Fruit fly (Drosophila melanogaster) whole organism, embryonic: ENCODE measurements around the gene east.

Source experiments
- ATbp ChIP-seq: fragments of 200-800 bp; sonication (Bioruptor generic); optimal IDR thresholded peaks from 2 replicates; lab custom pipeline; 2017; ENCODE audit warnings: missing biosample characterization, mild to moderate bottlenecking, missing genetic modification characterization, missing genetic modification reagents
- Atf-2 ChIP-seq: fragments of 200-800 bp; sonication (Bioruptor generic); optimal IDR thresholded peaks from 2 replicates; lab custom pipeline; 2016; ENCODE audit warnings: missing biosample characterization, missing genetic modification characterization
- Bteb2 ChIP-seq: fragments of 200-800 bp; sonication (Bioruptor generic); optimal IDR thresholded peaks from 2 replicates; lab custom pipeline; 2016; ENCODE audit warnings: missing biosample characterization, missing genetic modification characterization
- CG1024 ChIP-seq: fragments of 200-800 bp; sonication (Bioruptor generic); IDR thresholded peaks from 2 replicates; pipeline ENCODE4 v1.3.6; 2022; ENCODE audit warnings: missing biosample characterization, missing genetic modification characterization
- CG10462 ChIP-seq: fragments of 200-800 bp; sonication (Bioruptor generic); optimal IDR thresholded peaks from 2 replicates; lab custom pipeline; 2016; ENCODE audit warnings: missing biosample characterization, missing genetic modification characterization
- CG11247 ChIP-seq: fragments of 200-800 bp; sonication (Bioruptor generic); IDR thresholded peaks from 2 replicates; pipeline ENCODE4 v1.3.6; 2022; ENCODE audit warnings: missing biosample characterization, missing genetic modification characterization
- CG11504 ChIP-seq: fragments of 200-800 bp; sonication (Bioruptor generic); optimal IDR thresholded peaks from 3 replicates; lab custom pipeline; 2019; ENCODE audit warnings: missing biosample characterization, mild to moderate bottlenecking, missing genetic modification characterization, moderate library complexity
- CG15269 ChIP-seq: fragments of 200-800 bp; sonication (Bioruptor generic); optimal IDR thresholded peaks from 2 replicates; lab custom pipeline; 2018; ENCODE audit warnings: missing biosample characterization, mild to moderate bottlenecking, missing genetic modification characterization, moderate library complexity
- CG1529 ChIP-seq: fragments of 200-800 bp; sonication (Bioruptor generic); optimal IDR thresholded peaks from 3 replicates; lab custom pipeline; 2018; ENCODE audit warnings: missing biosample characterization, missing genetic modification characterization
- CG15479 ChIP-seq: fragments of 200-800 bp; sonication (Bioruptor generic); optimal IDR thresholded peaks from 3 replicates; lab custom pipeline; 2019; ENCODE audit warnings: missing biosample characterization, mild to moderate bottlenecking, missing genetic modification characterization, moderate library complexity
- CG1602 ChIP-seq: fragments of 200-800 bp; sonication (Bioruptor generic); optimal IDR thresholded peaks from 3 replicates; lab custom pipeline; 2016; ENCODE audit warnings: missing biosample characterization, missing genetic modification characterization
- CG17802 ChIP-seq: fragments of 200-800 bp; sonication (Bioruptor generic); optimal IDR thresholded peaks from 2 replicates; lab custom pipeline; 2018; ENCODE audit warnings: missing biosample characterization, mild to moderate bottlenecking, missing genetic modification characterization, moderate library complexity
- CG3065 ChIP-seq: fragments of 200-800 bp; sonication (Bioruptor generic); optimal IDR thresholded peaks from 2 replicates; lab custom pipeline; 2016; ENCODE audit warnings: missing biosample characterization, missing genetic modification characterization
- CG33213 ChIP-seq: fragments of 200-800 bp; sonication (Bioruptor generic); optimal IDR thresholded peaks from 3 replicates; lab custom pipeline; 2016; ENCODE audit warnings: missing biosample characterization, missing genetic modification characterization
- CG3407 ChIP-seq: fragments of 200-800 bp; sonication (Bioruptor generic); optimal IDR thresholded peaks from 2 replicates; lab custom pipeline; 2018; ENCODE audit warnings: missing biosample characterization, mild to moderate bottlenecking, missing genetic modification characterization
- CG42726 ChIP-seq: fragments of 200-800 bp; sonication (Bioruptor generic); IDR thresholded peaks from 2 replicates; pipeline ENCODE4 v1.3.6; 2022; ENCODE audit warnings: missing biosample characterization, missing genetic modification characterization; ENCODE audit not compliant: partially characterized antibody
- CG4328 ChIP-seq: fragments of 200-800 bp; sonication (Bioruptor generic); optimal IDR thresholded peaks from 3 replicates; lab custom pipeline; 2017; ENCODE audit warnings: missing biosample characterization, missing genetic modification reagents, missing genetic modification characterization
- CG6254 ChIP-seq: fragments of 200-800 bp; sonication (Bioruptor generic); optimal IDR thresholded peaks from 3 replicates; lab custom pipeline; 2017; ENCODE audit warnings: mild to moderate bottlenecking, missing biosample characterization, missing genetic modification reagents, missing genetic modification characterization
- CG6791 ChIP-seq: fragments of 200-800 bp; sonication (Bioruptor generic); IDR thresholded peaks from 3 replicates; pipeline ENCODE4 v1.3.6; 2022; ENCODE audit warnings: missing biosample characterization, missing genetic modification characterization; ENCODE audit not compliant: partially characterized antibody
- CG7372 ChIP-seq: fragments of 200-800 bp; sonication (Bioruptor generic); IDR thresholded peaks from 2 replicates; pipeline ENCODE4 v1.3.6; 2022; ENCODE audit warnings: missing biosample characterization, missing genetic modification characterization
- CTCF ChIP-seq: fragments of 200-800 bp; sonication (Bioruptor generic); optimal IDR thresholded peaks from 2 replicates; lab custom pipeline; 2017; ENCODE audit warnings: missing biosample characterization, mild to moderate bottlenecking, missing genetic modification characterization, moderate library complexity
- Dp ChIP-seq: fragments of 200-800 bp; sonication (Bioruptor generic); optimal IDR thresholded peaks from 2 replicates; lab custom pipeline; 2018; ENCODE audit warnings: missing biosample characterization, mild to moderate bottlenecking, missing genetic modification characterization, moderate library complexity
- Drgx ChIP-seq: fragments of 200-800 bp; sonication (Bioruptor generic); IDR thresholded peaks from 2 replicates; pipeline ENCODE4 v1.3.6; 2022; ENCODE audit warnings: missing biosample characterization, missing genetic modification characterization
- H2.0 ChIP-seq: fragments of 200-800 bp; sonication (Bioruptor generic); IDR thresholded peaks from 2 replicates; pipeline ENCODE4 v1.3.6; 2022; ENCODE audit warnings: missing biosample characterization, missing genetic modification characterization
- Hr51 ChIP-seq, 2 experiments: fragments of 200-800 bp; sonication (Bioruptor generic); optimal IDR thresholded peaks; 2 replicates in 1 of 2; 3 replicates in 1 of 2; lab custom pipeline; 2016 to 2018; ENCODE audit warnings: missing biosample characterization in 2 of 2, missing genetic modification characterization in 2 of 2, mild to moderate bottlenecking in 1 of 2, moderate library complexity in 1 of 2
- Hr78 ChIP-seq, 2 experiments: fragments of 200-800 bp in 1 of 2; fragments of >200 bp in 1 of 2; sonication (Bioruptor generic) in 1 of 2; optimal IDR thresholded peaks; 2 replicates each; lab custom pipeline; 2017 to 2019; ENCODE audit warnings: missing biosample characterization in 2 of 2, missing genetic modification characterization in 2 of 2, mild to moderate bottlenecking in 1 of 2, moderate library complexity in 1 of 2
- Kr ChIP-seq: fragments of 200-800 bp; sonication (Bioruptor generic); optimal IDR thresholded peaks from 2 replicates; lab custom pipeline; 2017; ENCODE audit warnings: missing biosample characterization, mild to moderate bottlenecking, missing genetic modification characterization
- Lhr ChIP-seq: fragments of 200-800 bp; sonication (Bioruptor generic); optimal IDR thresholded peaks from 3 replicates; lab custom pipeline; 2017; ENCODE audit warnings: mild to moderate bottlenecking, missing biosample characterization, missing genetic modification reagents, missing genetic modification characterization
- MESR4 ChIP-seq: fragments of 200-800 bp; sonication (Bioruptor generic); optimal IDR thresholded peaks from 2 replicates; lab custom pipeline; 2018; ENCODE audit warnings: missing biosample characterization, mild to moderate bottlenecking, missing genetic modification characterization, moderate library complexity
- Myb ChIP-seq: fragments of 200-800 bp; sonication (Bioruptor generic); optimal IDR thresholded peaks from 2 replicates; lab custom pipeline; 2016; ENCODE audit warnings: missing biosample characterization, missing genetic modification characterization
- NC2α ChIP-seq: fragments of 200-800 bp; sonication (Bioruptor generic); optimal IDR thresholded peaks from 2 replicates; lab custom pipeline; 2016; ENCODE audit warnings: missing biosample characterization, missing genetic modification characterization
- Nf-YC ChIP-seq: fragments of 200-800 bp; optimal IDR thresholded peaks from 3 replicates; lab custom pipeline; 2019; ENCODE audit warnings: missing biosample characterization, mild to moderate bottlenecking, missing genetic modification characterization, moderate library complexity
- PHDP ChIP-seq: fragments of 200-800 bp; sonication (Bioruptor generic); optimal IDR thresholded peaks from 3 replicates; lab custom pipeline; 2018; ENCODE audit warnings: missing biosample characterization, mild to moderate bottlenecking, missing genetic modification characterization, moderate library complexity
- ase ChIP-seq: fragments of 200-800 bp; sonication (Bioruptor generic); IDR thresholded peaks from 3 replicates; pipeline ENCODE4 v1.3.6; 2022; ENCODE audit warnings: missing biosample characterization, missing genetic modification characterization
- cas ChIP-seq: fragments of 200-800 bp; sonication (Bioruptor generic); IDR thresholded peaks from 2 replicates; pipeline ENCODE4 v1.3.6; 2022; ENCODE audit warnings: missing biosample characterization, missing genetic modification characterization
- chif ChIP-seq, 2 experiments: fragments of 200-800 bp; sonication (Bioruptor generic); optimal IDR thresholded peaks; 3 replicates each; lab custom pipeline; 2016; ENCODE audit warnings: missing biosample characterization in 2 of 2, missing genetic modification characterization in 2 of 2
- cwo ChIP-seq: fragments of 200-800 bp; sonication (Bioruptor generic); optimal IDR thresholded peaks from 3 replicates; lab custom pipeline; 2017; ENCODE audit warnings: missing biosample characterization, missing genetic modification characterization, mild to moderate bottlenecking, moderate library complexity, missing genetic modification reagents
- danr ChIP-seq: fragments of 200-800 bp; sonication (Bioruptor generic); IDR thresholded peaks from 2 replicates; pipeline ENCODE4 v1.3.6; 2022; ENCODE audit warnings: missing biosample characterization, missing genetic modification characterization
- gem ChIP-seq: fragments of 200-800 bp; sonication (Bioruptor generic); optimal IDR thresholded peaks from 2 replicates; lab custom pipeline; 2019; ENCODE audit warnings: missing biosample characterization, mild to moderate bottlenecking, missing genetic modification characterization, moderate library complexity
- h ChIP-seq: fragments of >200 bp; optimal IDR thresholded peaks from 2 replicates; lab custom pipeline; 2017
- jumu ChIP-seq: fragments of 200-800 bp; sonication (Bioruptor generic); optimal IDR thresholded peaks from 3 replicates; lab custom pipeline; 2016; ENCODE audit warnings: missing biosample characterization, missing genetic modification characterization
- lmd ChIP-seq: fragments of 200-800 bp; sonication (Bioruptor generic); IDR thresholded peaks from 2 replicates; pipeline ENCODE4 v1.3.6; 2022; ENCODE audit warnings: missing biosample characterization, missing genetic modification characterization
- mld ChIP-seq: fragments of 200-800 bp; sonication (Bioruptor generic); IDR thresholded peaks from 3 replicates; pipeline ENCODE4 v1.3.6; 2022; ENCODE audit warnings: missing biosample characterization, missing genetic modification characterization; ENCODE audit not compliant: partially characterized antibody
- nom ChIP-seq: fragments of 200-800 bp; sonication (Bioruptor generic); optimal IDR thresholded peaks from 2 replicates; lab custom pipeline; 2017; ENCODE audit warnings: missing biosample characterization, missing genetic modification characterization, mild to moderate bottlenecking, moderate library complexity, missing genetic modification reagents
- odd ChIP-seq: fragments of 200-800 bp; sonication (Bioruptor generic); optimal IDR thresholded peaks from 2 replicates; lab custom pipeline; 2017; ENCODE audit warnings: missing biosample characterization, mild to moderate bottlenecking, missing genetic modification characterization
- onecut ChIP-seq: fragments of 200-800 bp; sonication (Bioruptor generic); IDR thresholded peaks from 2 replicates; pipeline ENCODE4 v1.3.6; 2022; ENCODE audit warnings: missing biosample characterization, missing genetic modification characterization
- otp ChIP-seq: fragments of 200-800 bp; sonication (Bioruptor generic); IDR thresholded peaks from 3 replicates; pipeline ENCODE4, ENCODE4 v1.3.6; 2022; ENCODE audit warnings: missing biosample characterization, missing genetic modification characterization
- sens ChIP-seq: fragments of 200-800 bp; sonication (Bioruptor generic); peaks from one replicate; lab custom pipeline; 2016; ENCODE audit warnings: missing biosample characterization, missing genetic modification characterization
- slp2 ChIP-seq: fragments of 200-800 bp; sonication (Bioruptor generic); optimal IDR thresholded peaks from 2 replicates; lab custom pipeline; 2016; ENCODE audit warnings: missing biosample characterization, missing genetic modification characterization
- tin ChIP-seq: fragments of 200-800 bp; sonication (Bioruptor generic); optimal IDR thresholded peaks from 3 replicates; lab custom pipeline; 2016; ENCODE audit warnings: missing biosample characterization, missing genetic modification characterization
- zfh1 ChIP-seq: fragments of 200-800 bp; sonication (Bioruptor generic); IDR thresholded peaks from 3 replicates; pipeline ENCODE4 v1.3.6; 2022; ENCODE audit warnings: missing biosample characterization, missing genetic modification characterization

Gene east

dm6 chrX:2036800-2037488 is 26.3 kb downstream of the east start:
- TF ChIP-seq CTCF (GFP tag; lab: Kevin White, UChicago): no peak
- peak; percentile 86 for TF ChIP-seq CG6254 (GFP tag; lab: Kevin White, UChicago)
- TF ChIP-seq CG15269 (tag; lab: Kevin White, UChicago): no peak
- no peak for TF ChIP-seq Lhr (GFP tag; lab: Kevin White, UChicago)
- no peak for TF ChIP-seq nom (GFP tag; lab: Kevin White, UChicago)
- peak in 1 of 2 experiments; percentile 30 for TF ChIP-seq Hr51 (GFP tag; optimal IDR thresholded peaks at IDR 0.05; lab: Kevin White, UChicago)
- TF ChIP-seq Atf-2: no peak
- no peak for TF ChIP-seq Hr78 (GFP tag; optimal IDR thresholded peaks at IDR 0.05; lab: Kevin White, UChicago)
- TF ChIP-seq Kr: no peak
- TF ChIP-seq zfh1 (GFP tag; lab: Robert Waterston, UW): 0 out of 3 replicates have a peak, but pooled peaks have one; percentile 15
- no peak for TF ChIP-seq CG4328 (GFP tag; lab: Kevin White, UChicago)
- TF ChIP-seq NC2α (GFP tag; lab: Kevin White, UChicago): no peak
- no peak for TF ChIP-seq CG1024 (GFP tag; lab: Robert Waterston, UW)
- no peak for TF ChIP-seq tin
- no peak for TF ChIP-seq Myb
- TF ChIP-seq onecut (GFP tag; lab: Robert Waterston, UW): no peak
- no peak for TF ChIP-seq CG1602 (GFP tag; lab: Kevin White, UChicago)
- no peak for TF ChIP-seq Nf-YC
- TF ChIP-seq mld (GFP tag; lab: Robert Waterston, UW): no peak
- no peak for TF ChIP-seq cwo
- peak; percentile 4 for TF ChIP-seq CG1529 (GFP tag; lab: Kevin White, UChicago)
- TF ChIP-seq jumu (GFP tag; lab: Kevin White, UChicago): peak; percentile 32
- TF ChIP-seq CG15479 (GFP tag; lab: Kevin White, UChicago): no peak
- no peak for TF ChIP-seq H2.0 (GFP tag; lab: Robert Waterston, UW)
- peak; percentile 50 for TF ChIP-seq CG11504
- peak in 1 of 2 experiments; percentile 25 for TF ChIP-seq chif (GFP tag; optimal IDR thresholded peaks at IDR 0.05; lab: Kevin White, UChicago)
- TF ChIP-seq sens (GFP tag; lab: Kevin White, UChicago): peak; percentile 90
- TF ChIP-seq PHDP: no peak
- TF ChIP-seq CG3407: no peak
- TF ChIP-seq MESR4 (GFP tag; lab: Kevin White, UChicago): no peak
- TF ChIP-seq CG3065 (GFP tag; lab: Kevin White, UChicago): no peak
- no peak for TF ChIP-seq CG42726 (GFP tag; lab: Robert Waterston, UW)
- no peak for TF ChIP-seq otp (GFP tag; lab: Robert Waterston, UW)
- TF ChIP-seq CG10462: no peak
- TF ChIP-seq h (lab: Kevin White, UChicago): no peak
- no peak for TF ChIP-seq Dp
- no peak for TF ChIP-seq slp2
- TF ChIP-seq lmd: no peak
- no peak for TF ChIP-seq Drgx (GFP tag; lab: Robert Waterston, UW)
- TF ChIP-seq ATbp (GFP tag; lab: Kevin White, UChicago): peak; percentile 19
- no peak for TF ChIP-seq CG11247 (GFP tag; lab: Robert Waterston, UW)
- TF ChIP-seq CG7372 (GFP tag; lab: Robert Waterston, UW): no peak
- no peak for TF ChIP-seq CG17802 (tag; lab: Kevin White, UChicago)
- TF ChIP-seq cas: no peak
- no peak for TF ChIP-seq danr (GFP tag; lab: Robert Waterston, UW)
- TF ChIP-seq CG6791 (GFP tag; lab: Robert Waterston, UW): no peak
- peak; percentile 44 for TF ChIP-seq gem (tag; lab: Kevin White, UChicago)
- TF ChIP-seq ase (GFP tag; lab: Robert Waterston, UW): no peak
- no peak for TF ChIP-seq CG33213 (GFP tag; lab: Kevin White, UChicago)
- no peak for TF ChIP-seq Bteb2 (GFP tag; lab: Kevin White, UChicago)
- no peak for TF ChIP-seq odd (GFP tag; lab: Kevin White, UChicago)
